Worm (Caenorhabditis elegans): Measurements from ENCODE around the gene pigc-1.

- no peak for TF ChIP-seq ceh-36 (tag; optimal IDR thresholded peaks at IDR 0.05)
- no peak for TF ChIP-seq sea-1 (GFP tag; conservative IDR thresholded peaks at IDR 0.05)
- TF ChIP-seq ama-1 (optimal IDR thresholded peaks at IDR 0.05): no peak
- TF ChIP-seq aly-1 (tag; optimal IDR thresholded peaks at IDR 0.05): no peak
- TF ChIP-seq scrt-1 (GFP tag; IDR thresholded peaks at IDR 0.05): no peak
These were observed 15.2 kb downstream of the pigc-1 start, which contains the start of gene clec-183 for ce11 chrIV:9327706-9328105.
